Fruit fly (Drosophila melanogaster): Measurements from ENCODE around the gene Cul6.
A peak's percentile ranks its signal among the peaks of the same experiment; 100 is the strongest.

The Cul6 gene

DNA sequence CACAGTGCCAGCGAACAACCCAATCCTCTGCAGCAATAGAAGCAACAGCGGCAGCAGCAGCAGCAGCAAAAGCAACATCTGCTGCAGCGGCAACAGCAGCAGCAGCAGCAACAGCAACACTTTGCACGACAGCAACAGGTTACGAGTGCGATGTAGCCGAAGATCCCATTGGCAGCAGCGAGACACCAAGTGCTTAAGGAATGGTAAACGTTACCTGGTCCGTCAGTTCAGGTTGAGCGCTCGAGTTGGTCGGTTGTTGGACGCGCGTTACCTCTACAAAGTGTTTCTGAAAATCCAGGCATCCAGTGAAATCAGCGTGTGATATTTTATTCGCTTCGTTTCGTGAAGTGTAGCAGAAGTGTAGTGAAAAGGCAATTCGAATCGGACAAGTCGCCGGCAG lies 17.3 kb upstream of the Cul6 start, which contains the start of gene CG17672:
Gene CG17672, plus strand, starts transcription at position 223 of the 400 bp plus-strand sequence.
- no peak for TF ChIP-seq CG17801 (GFP tag; optimal IDR thresholded peaks at IDR 0.05; ENCODE audit: partially characterized antibody)

DNA sequence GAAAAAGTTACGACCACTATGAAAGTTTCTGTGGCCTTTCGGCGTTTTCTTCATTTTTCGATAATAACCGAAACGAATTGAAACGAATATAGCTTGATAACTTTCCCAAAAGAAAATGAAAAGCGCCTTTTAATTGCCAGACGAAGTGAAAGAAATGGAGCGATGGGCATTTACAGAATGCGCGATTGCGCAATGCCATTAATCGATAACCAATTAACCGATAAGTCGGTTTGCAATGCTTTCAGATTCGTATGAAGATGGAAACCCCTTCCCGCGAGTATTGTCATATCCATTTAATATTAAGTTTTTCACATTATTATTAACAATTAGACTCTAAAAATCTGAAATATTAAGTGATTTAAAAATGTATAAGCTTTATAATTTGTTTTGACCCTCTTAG lies 15.8 kb upstream of the Cul6 start:
- no peak for TF ChIP-seq CG17801 (GFP tag; optimal IDR thresholded peaks at IDR 0.05; ENCODE audit: partially characterized antibody)

DNA sequence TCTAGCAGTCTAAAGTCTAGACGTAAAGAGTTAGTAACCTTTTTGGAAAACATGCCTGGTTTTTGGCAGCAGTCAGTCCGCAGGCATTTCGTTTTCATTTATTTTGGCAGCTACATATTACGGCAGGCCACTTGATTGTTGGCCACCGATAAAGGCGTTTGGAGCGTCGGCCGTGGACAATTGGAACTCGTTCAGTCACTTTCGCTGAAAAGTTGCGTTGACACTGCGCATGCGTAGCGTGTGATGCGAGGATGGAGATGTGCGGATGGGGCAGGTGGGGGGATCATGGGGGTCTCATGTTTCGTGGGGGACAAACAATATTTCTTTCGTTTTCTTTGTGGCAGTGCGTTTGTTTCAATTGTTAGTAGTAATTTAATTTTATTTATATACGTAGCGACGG lies 15.4 kb upstream of the Cul6 start:
- TF ChIP-seq CG17801 (GFP tag; optimal IDR thresholded peaks at IDR 0.05; ENCODE audit: partially characterized antibody): no peak

DNA sequence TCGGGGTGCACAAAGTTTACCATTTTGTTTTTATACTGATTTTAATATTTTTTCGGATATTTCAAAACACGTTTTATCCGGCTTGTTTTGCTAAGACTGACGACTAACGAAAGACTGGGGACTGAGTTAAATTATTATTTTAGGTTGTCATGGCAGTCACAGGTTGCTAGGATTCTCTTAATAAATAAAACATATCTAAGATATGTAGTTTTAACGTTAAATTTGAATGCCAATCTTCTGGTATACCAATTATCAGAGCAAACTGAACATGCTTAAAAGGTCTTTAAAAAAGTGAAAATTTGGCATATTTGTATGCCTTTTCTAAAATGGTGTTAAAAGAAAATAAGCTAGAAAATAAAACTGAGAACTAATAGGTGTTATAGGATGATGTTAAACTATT lies 14.9 kb upstream of the Cul6 start, which contains the start of gene Zmynd10:
Gene Zmynd10, minus strand, starts transcription at position 101 of the 400 bp plus-strand sequence.
- TF ChIP-seq CG17801 (GFP tag; optimal IDR thresholded peaks at IDR 0.05; ENCODE audit: partially characterized antibody): no peak

DNA sequence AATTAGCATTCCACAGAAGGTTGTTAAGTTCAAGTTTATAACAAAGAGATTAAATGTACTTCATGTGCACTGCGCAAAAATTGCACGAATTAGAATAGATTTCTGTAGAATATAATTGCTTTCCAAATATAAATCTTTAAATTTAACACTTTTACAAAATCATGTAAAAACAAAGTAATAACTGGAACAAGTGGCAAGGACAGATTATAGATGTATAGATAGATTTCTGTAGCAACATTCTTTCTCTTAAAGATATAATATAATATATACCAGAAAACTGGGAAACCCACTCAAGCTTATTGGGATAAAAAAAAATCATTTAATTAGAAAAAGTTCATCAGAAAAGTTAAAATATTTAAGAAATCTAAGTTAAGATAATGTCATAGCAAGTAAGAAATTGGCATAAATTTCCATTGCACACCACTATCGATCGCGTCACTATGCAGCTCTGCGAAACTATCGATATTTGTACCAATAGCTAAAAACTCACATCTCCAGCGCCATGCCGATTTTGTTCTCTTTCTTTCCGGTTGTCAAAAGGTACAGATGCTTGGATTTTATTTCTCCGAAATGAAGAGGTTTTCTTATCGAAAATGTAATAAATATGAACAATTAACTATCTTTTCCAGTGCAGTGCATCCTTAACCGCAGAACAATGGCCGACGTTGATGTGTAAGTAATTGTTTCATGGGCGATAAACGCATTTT lies 11.5 kb upstream of the Cul6 start, which contains the start of gene RpS12:
Gene RpS12, plus strand, starts transcription at position 499 of the 707 bp plus-strand sequence.
- TF ChIP-seq CG17801 (GFP tag; optimal IDR thresholded peaks at IDR 0.05; ENCODE audit: partially characterized antibody): peak; percentile 73

DNA sequence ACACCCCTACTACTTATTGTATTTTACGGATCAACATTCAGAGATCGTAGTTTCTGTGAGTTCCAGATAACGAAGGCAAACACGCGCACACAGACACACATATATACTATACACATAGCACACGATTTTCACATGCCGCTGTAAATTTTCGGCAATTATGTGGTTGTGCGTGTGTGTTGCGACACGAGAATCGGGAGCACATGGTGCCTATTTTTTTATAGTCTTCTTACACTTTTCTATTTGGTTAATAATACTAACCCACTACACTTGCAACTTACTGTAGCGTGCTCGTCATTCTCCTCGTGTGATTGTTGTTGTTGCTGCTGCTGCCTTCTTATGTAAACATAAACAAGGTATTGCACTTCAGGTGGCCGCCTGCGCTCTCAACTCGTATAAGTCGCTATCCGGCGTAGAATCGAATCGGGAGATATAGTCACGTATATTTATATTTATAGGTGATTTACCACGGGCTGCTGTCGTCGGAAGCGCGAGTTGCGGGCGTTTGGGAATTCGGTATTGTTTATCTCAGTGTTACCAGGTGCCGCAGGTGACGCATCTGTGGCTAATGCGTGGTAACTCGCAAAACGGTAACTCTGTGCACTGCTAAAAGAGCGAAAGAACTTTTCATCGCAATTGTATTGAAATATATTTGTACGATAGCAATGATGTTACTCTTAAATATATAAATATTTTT lies 10.8 kb upstream of the Cul6 start, which contains the start of gene Adk2:
Gene Adk2, minus strand, starts transcription at position 529 of the 694 bp plus-strand sequence.
- no peak for TF ChIP-seq CG17801 (GFP tag; optimal IDR thresholded peaks at IDR 0.05; ENCODE audit: partially characterized antibody)

DNA sequence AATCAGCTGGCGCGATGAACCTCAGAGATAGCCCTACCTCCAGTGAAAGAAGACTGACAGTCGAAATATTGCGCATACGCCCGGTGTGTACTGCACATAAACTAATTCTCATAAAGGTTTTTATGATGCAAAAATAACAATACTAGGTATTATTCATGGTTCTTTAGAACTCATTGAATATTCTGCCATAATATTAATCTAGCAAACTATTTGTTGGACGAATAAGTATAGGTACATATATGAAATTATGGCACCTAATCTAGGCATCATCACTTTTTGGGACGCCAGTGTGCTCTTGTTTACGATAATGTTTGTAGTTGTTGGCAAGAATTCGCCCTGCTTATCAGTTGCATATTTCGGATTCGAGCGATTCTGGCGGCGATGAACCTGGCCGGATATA lies 10.2 kb upstream of the Cul6 start:
- TF ChIP-seq CG17801 (GFP tag; optimal IDR thresholded peaks at IDR 0.05; ENCODE audit: partially characterized antibody): no peak

DNA sequence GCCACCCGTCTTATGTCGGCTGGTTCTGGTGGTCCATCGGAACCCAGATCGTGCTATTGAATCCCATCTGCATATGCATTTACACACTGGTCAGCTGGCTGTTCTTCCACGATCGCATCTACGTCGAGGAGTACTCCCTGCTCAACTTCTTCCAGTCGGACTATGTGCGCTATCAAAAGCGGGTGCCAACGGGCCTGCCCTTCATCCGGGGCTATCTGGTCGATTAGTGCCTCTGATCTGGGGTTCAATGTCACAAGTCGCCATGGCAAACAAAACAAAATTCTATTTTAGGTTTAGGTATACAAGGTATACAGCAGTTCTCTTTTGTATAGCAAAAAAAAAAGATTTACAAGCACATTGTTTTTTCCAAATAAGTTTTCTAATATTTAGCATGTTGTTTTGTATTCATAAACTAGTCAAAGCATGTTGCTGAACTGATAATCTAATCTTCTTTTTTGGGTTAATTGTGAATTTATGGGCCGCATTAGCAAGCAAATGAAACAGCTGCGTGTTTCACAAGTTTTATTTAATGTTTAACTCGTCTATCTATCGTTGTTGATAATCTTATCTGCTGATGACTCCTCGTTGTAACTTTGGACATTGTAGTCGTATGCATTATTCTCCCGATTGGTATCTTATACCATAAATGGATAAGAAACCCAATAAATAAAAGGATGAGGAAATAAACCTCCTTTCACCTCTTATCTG lies 7.9 kb upstream of the Cul6 start:
- no peak for TF ChIP-seq CG17801 (GFP tag; optimal IDR thresholded peaks at IDR 0.05; ENCODE audit: partially characterized antibody)

DNA sequence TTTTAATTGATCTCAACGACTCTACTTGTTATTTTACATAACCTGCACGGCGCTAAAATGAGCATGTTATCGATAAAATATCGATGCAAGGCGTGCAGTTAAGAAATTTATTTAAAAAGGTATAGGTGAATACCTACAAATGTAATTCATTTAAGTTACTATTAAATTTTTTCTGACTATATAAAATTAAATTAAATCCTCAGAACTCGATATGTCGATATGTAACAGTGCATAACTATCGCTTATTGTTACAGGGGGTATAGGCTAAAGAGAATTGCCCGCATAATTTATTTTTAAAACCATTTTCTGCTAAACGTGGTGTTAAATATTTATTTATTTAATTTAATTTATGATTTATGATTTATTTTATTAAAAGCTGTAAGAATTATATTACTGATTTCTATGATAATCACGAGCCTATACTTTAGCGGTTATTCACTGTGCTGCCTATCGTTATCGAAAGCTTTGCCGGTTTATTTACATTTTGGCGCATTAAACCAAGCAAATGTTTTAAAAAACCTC lies 6.4 kb upstream of the Cul6 start, which contains the start of the genes mRpL20 and Icmt:
Gene mRpL20, minus strand, starts transcription at position 65 of the 522 bp plus-strand sequence.
Gene Icmt, plus strand, starts transcription at position 464 of the 522 bp plus-strand sequence.
- TF ChIP-seq CG17801 (GFP tag; optimal IDR thresholded peaks at IDR 0.05; ENCODE audit: partially characterized antibody): peak; percentile 92

DNA sequence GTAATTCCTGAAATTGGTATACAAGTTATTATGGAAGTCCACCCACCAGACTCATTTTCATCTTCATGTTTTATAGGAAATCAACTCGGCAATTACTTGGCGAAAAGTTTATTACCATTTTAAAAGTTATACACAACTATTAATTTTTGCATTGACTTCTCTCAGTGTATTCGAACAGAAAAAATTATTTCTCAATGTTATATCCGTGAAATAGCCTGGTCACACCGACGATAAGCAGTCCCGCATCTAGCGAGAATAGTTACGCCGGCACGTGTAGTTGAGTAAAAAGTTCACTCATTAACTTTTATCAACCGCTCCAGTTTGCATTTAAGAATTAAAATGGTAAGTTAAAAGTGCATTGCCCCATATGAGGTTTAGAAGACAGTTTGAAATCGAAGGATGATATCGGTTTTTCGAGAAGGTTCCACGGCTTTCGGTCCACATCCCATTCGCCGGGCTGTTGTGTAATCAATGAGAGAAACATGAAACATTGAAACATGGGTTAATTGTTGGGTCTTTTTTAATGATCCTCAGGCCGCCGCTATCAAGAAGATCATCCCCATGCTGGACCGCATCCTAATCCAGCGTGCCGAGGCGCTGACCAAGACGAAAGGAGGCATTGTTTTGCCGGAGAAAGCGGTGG lies 4.5 kb upstream of the Cul6 start, which contains the start of gene CG11267:
Gene CG11267, plus strand, starts transcription at position 228 of the 643 bp plus-strand sequence.
- peak; percentile 84 for TF ChIP-seq CG17801 (GFP tag; optimal IDR thresholded peaks at IDR 0.05; ENCODE audit: partially characterized antibody)

DNA sequence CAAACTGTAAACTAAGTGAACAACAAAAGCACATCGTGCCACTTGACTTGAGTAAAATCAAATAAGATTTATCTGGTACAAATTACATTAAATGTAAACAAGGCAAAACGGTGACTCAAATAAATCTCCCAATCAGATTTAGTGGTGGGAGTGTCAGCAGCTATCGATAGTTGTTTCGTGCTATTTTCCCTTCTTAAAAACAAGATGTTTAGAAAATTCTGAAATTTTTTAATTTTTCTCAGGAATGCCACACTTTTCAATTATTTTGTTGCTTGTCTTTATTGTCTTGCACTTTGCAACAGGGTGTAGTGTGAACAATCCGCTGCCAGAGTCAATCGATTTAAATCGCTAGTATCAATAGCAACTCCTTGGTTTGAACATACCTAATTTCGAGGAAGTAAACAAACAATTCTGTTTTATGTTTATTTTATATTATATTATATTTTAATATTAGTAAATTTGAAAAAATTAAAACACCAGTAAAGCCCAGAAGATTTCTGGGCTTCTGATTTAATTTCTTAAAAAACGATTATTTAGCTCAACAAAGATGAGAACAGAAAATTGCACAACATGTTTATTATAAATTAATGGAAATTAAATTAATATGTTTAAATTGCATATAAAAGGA lies 3.8 kb upstream of the Cul6 start, which contains the start of gene MICAL-like:
Gene MICAL-like, minus strand, starts transcription at position 138 of the 628 bp plus-strand sequence.
- peak; percentile 24 for TF ChIP-seq CG17801 (GFP tag; optimal IDR thresholded peaks at IDR 0.05; ENCODE audit: partially characterized antibody)

DNA sequence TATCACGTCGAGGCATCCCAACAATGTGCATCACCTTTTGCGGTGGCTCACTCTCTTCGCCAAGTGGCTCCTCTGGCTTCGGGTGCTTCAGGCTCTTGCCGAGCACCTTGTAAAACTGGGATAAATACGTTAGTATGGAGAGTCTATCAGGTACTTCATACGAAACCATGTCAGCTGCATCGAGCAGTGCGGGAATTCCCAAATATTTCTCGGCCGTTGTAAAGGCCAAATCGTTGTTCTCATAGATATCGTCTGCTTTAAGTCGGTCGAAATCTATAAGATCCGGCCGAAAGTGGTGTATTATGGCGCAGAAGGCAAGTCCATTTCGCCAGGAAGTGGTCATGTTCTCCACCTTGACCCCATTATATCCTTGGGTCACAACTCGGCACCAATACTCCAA lies 3.2 kb upstream of the Cul6 start:
- TF ChIP-seq CG17801 (GFP tag; optimal IDR thresholded peaks at IDR 0.05; ENCODE audit: partially characterized antibody): no peak

DNA sequence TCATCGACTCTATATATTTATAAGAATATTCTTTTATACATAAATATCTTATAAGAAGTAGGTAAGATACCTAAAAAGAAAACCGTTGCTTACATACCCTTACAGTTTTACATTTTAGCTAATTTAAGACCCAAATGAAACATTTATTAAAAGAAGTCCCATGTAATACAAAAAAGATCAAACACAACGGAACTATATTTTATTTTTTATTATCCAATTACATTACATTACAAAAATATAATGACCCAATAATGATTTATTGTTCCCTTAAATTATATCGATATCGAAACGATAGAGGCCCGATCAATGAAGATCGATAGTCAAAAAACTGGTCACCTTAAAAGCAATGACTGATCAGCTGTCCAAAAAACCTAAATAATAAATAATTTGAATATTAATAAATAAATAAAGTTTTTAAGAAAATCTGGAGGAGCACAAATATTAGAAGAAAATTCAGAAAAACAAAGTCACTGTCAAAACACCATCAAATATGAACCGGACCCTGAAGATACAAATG lies 3.5 kb downstream of the Cul6 start:
- TF ChIP-seq CG17801 (GFP tag; optimal IDR thresholded peaks at IDR 0.05; ENCODE audit: partially characterized antibody): peak; percentile 2

DNA sequence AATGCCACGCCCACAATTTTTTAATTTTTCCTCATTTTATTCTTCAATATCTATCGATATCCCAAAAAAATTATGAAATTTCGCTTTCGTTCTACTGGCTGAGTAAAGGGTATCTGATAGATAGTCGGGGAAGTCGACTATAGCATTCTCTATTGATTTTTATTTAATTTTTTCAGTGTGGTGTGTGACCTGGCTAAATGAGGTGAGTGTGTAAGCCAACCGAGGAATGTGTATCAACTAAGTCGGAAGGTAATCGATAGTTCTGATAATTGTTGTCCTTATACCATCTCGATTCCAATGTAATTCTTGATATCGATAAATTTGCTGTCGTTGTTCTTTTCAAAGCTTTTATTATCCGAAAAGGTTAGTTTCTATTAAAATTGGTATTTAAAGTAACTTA lies 5.0 kb downstream of the Cul6 start, which contains the start of gene CG11263:
Gene CG11263, plus strand, starts transcription at position 328 of the 400 bp plus-strand sequence.
- no peak for TF ChIP-seq CG17801 (GFP tag; optimal IDR thresholded peaks at IDR 0.05; ENCODE audit: partially characterized antibody)
